Worm (Caenorhabditis elegans) whole organism, L2 larva: ENCODE data around the gene C39D10.5.

ENCODE experiments used
- C34F6.9 ChIP-seq: fragments of 150-350 bp; optimal IDR thresholded peaks from 2 replicates; lab custom pipeline; 2014; ENCODE audit warnings: missing biosample characterization, missing genetic modification characterization
- F13H6.1 ChIP-seq: sonication (generic microtip); optimal IDR thresholded peaks from 2 replicates; lab custom pipeline; 2016; ENCODE audit warnings: missing genetic modification characterization, missing compliant biosample characterization
- R02D3.7 ChIP-seq: fragments of 150-350 bp; optimal IDR thresholded peaks from 2 replicates; lab custom pipeline; 2014; ENCODE audit warnings: missing biosample characterization, missing genetic modification characterization
- Y55F3AM.14 ChIP-seq: fragments of 200-800 bp; sonication (Bioruptor generic); optimal IDR thresholded peaks from 2 replicates; lab custom pipeline; 2018; ENCODE audit warnings: mild to moderate bottlenecking, missing genetic modification characterization, missing compliant biosample characterization
- ZK546.5 ChIP-seq: sonication (generic microtip); optimal IDR thresholded peaks from 2 replicates; lab custom pipeline; 2017; ENCODE audit warnings: missing biosample characterization, missing genetic modification characterization
- ama-1 ChIP-seq: fragments of 150-350 bp; optimal IDR thresholded peaks from 2 replicates; lab custom pipeline; 2018; ENCODE audit warnings: inconsistent platforms
- blmp-1 ChIP-seq: sonication (generic microtip); optimal IDR thresholded peaks from 2 replicates; lab custom pipeline; 2017; ENCODE audit warnings: missing genetic modification characterization, mild to moderate bottlenecking, missing compliant biosample characterization, antibody characterized with exemption, moderate library complexity; ENCODE audit not compliant: insufficient read depth
- ceh-16 ChIP-seq: fragments of 150-350 bp; optimal IDR thresholded peaks from 2 replicates; lab custom pipeline; 2014; ENCODE audit warnings: missing biosample characterization, missing genetic modification characterization
- ceh-82 ChIP-seq: fragments of 150-350 bp; optimal IDR thresholded peaks from 2 replicates; lab custom pipeline; 2014; ENCODE audit warnings: missing biosample characterization, missing genetic modification characterization
- dmd-4 ChIP-seq: sonication (generic microtip); optimal IDR thresholded peaks from 2 replicates; lab custom pipeline; 2017; ENCODE audit warnings: missing biosample characterization, missing genetic modification characterization
- egl-27 ChIP-seq: sonication (generic microtip); optimal IDR thresholded peaks from 3 replicates; lab custom pipeline; 2017; ENCODE audit warnings: missing biosample characterization, missing genetic modification reagents, missing genetic modification characterization
- elt-3 ChIP-seq: sonication (generic microtip); optimal IDR thresholded peaks from 2 replicates; lab custom pipeline; 2017; ENCODE audit warnings: missing biosample characterization, missing genetic modification characterization
- fos-1 ChIP-seq: fragments of 150-350 bp; optimal IDR thresholded peaks from 2 replicates; lab custom pipeline; 2014; ENCODE audit warnings: missing biosample characterization, missing genetic modification characterization
- lin-11 ChIP-seq: fragments of 150-350 bp; sonication (generic microtip); optimal IDR thresholded peaks from 2 replicates; lab custom pipeline; 2014; ENCODE audit warnings: missing biosample characterization, missing genetic modification characterization, inconsistent platforms, mixed read lengths
- lin-39 ChIP-seq: fragments of 150-350 bp; optimal IDR thresholded peaks from 2 replicates; lab custom pipeline; 2014; ENCODE audit warnings: missing biosample characterization, missing genetic modification reagents, missing genetic modification characterization
- mab-5 ChIP-seq: fragments of 150-350 bp; optimal IDR thresholded peaks from 2 replicates; lab custom pipeline; 2014; ENCODE audit warnings: missing biosample characterization, missing genetic modification characterization
- mbf-1 ChIP-seq: sonication (generic microtip); optimal IDR thresholded peaks from 2 replicates; lab custom pipeline; 2017; ENCODE audit warnings: missing biosample characterization, missing genetic modification characterization
- mdl-1 ChIP-seq, 2 experiments: fragments of 150-350 bp in 1 of 2; sonication (generic microtip) in 1 of 2; optimal IDR thresholded peaks; 2 replicates each; lab custom pipeline; 2017; ENCODE audit warnings: missing biosample characterization in 2 of 2, missing genetic modification characterization in 2 of 2
- nhr-12 ChIP-seq: fragments of 150-350 bp; optimal IDR thresholded peaks from 2 replicates; lab custom pipeline; 2014; ENCODE audit warnings: missing biosample characterization, missing genetic modification characterization
- nhr-129 ChIP-seq: fragments of 150-350 bp; optimal IDR thresholded peaks from 2 replicates; lab custom pipeline; 2014; ENCODE audit warnings: missing biosample characterization, missing genetic modification characterization
- nhr-237 ChIP-seq: fragments of 150-350 bp; optimal IDR thresholded peaks from 2 replicates; lab custom pipeline; 2014; ENCODE audit warnings: missing biosample characterization, missing genetic modification characterization
- nhr-25 ChIP-seq: fragments of 150-350 bp; sonication (generic microtip); optimal IDR thresholded peaks from 3 replicates; lab custom pipeline; 2014; ENCODE audit warnings: missing biosample characterization, missing genetic modification characterization
- nhr-77 ChIP-seq: fragments of 150-350 bp; optimal IDR thresholded peaks from 2 replicates; lab custom pipeline; 2014; ENCODE audit warnings: missing biosample characterization, missing genetic modification characterization
- sem-4 ChIP-seq: fragments of 150-350 bp; optimal IDR thresholded peaks from 2 replicates; lab custom pipeline; 2014; ENCODE audit warnings: missing biosample characterization, missing genetic modification reagents, missing genetic modification characterization
- skn-1 ChIP-seq: sonication (generic microtip); optimal IDR thresholded peaks from 2 replicates; lab custom pipeline; 2017; ENCODE audit warnings: missing biosample characterization, missing genetic modification characterization
- sma-9 ChIP-seq, 2 experiments: fragments of 150-350 bp in 1 of 2; sonication (generic microtip) in 1 of 2; optimal IDR thresholded peaks; 2 replicates each; lab custom pipeline; 2014 to 2016; ENCODE audit warnings: missing genetic modification characterization in 2 of 2, mild to moderate bottlenecking in 1 of 2, missing biosample characterization in 1 of 2, missing compliant biosample characterization in 1 of 2, missing genetic modification reagents in 1 of 2, moderate library complexity in 1 of 2
- unc-39 ChIP-seq: fragments of 150-350 bp; optimal IDR thresholded peaks from 2 replicates; lab custom pipeline; 2014; ENCODE audit warnings: missing biosample characterization, missing genetic modification characterization
- unc-55 ChIP-seq: fragments of 150-350 bp; sonication (generic microtip); optimal IDR thresholded peaks from 3 replicates; lab custom pipeline; 2014; ENCODE audit warnings: missing biosample characterization, missing genetic modification reagents, missing genetic modification characterization
- unc-62 ChIP-seq: fragments of 150-350 bp; optimal IDR thresholded peaks from 2 replicates; lab custom pipeline; 2014; ENCODE audit warnings: missing biosample characterization, missing genetic modification reagents, missing genetic modification characterization
- ztf-1 ChIP-seq: fragments of 200-800 bp; sonication (Bioruptor generic); conservative IDR thresholded peaks from 2 replicates; pipeline ENCODE4 v1.3.6; 2022; ENCODE audit warnings: missing genetic modification characterization, missing compliant biosample characterization
- ztf-11 ChIP-seq: sonication (generic microtip); optimal IDR thresholded peaks from 2 replicates; lab custom pipeline; 2017; ENCODE audit warnings: missing biosample characterization, missing genetic modification characterization
- ztf-4 ChIP-seq: fragments of 150-350 bp; optimal IDR thresholded peaks from 2 replicates; lab custom pipeline; 2014; ENCODE audit warnings: missing biosample characterization, missing genetic modification characterization

The C39D10.5 gene

DNA sequence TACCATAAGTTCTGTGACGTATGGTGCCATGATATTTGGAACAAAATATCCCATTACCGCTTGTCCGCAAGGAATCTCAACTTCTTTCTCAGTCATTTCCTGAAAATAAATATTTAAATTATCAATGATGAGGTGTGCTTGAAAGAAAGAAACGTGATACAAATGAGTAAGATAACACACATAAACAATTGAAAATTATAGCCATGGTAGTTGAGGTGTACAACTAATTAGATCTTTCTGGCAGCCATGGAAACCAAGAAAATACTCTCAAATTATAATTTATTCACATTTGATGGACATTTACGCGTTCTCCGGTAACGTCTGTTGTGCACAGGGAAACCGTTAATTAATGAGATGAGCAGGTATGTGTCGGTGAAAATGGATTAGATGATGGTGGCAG, at the start of gene C39D10.5:
TSS of gene C39D10.5 (minus strand) at position 101 of the 400 bp plus-strand sequence.
- TF ChIP-seq ama-1 (lab: Kevin White, UChicago) (no peak), lin-39 (tag; lab: Kevin White, UChicago) (no peak)
- TF ChIP-seq, all 48 proteins: peak for 0

DNA sequence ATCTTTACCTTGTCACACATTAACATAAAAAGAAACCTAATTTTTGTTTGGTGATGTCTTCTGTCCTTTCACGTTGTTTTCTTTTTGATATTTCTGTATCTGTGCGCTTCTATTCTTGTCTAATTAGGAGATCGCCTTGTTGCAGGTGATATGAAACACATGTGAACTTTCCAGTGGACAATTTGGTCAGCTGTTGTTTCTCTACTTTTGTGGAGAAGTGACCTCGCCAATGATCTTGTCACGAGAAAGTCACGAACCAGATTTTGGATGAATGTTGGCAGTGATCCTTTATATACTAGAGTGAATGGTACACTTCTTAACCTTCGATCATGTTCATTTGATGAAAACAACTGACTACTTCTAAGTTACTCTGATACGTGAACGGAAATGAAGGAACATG, 40.3 kb upstream of the C39D10.5 start:
- TF ChIP-seq nhr-129 (tag; lab: Kevin White, UChicago): peak; percentile 45
- no peak for TF ChIP-seq C34F6.9
- TF ChIP-seq, all 48 proteins: peak for 1

DNA sequence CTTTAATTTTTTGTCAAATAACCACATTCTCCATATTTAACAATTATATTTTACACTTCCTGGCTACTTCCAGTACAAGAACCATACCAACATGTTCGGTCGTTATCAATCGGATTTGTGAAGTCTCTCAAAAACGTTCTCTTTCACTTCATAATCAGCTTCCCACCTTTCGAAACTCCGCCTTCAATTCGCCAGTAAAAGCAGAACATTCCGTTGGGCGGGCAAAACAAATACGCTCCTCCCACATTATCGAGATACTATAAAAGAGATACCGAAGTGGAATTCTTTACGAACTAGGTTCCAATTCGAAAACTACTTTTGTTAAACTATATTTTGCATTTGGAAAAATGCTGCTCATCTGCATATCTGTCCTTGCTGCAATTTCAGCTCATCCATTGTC, 38.3 kb upstream of the C39D10.5 start, which contains the start of gene zig-3:
TSS of gene zig-3 (plus strand) at position 301 of the 400 bp plus-strand sequence.
- no peak for TF ChIP-seq blmp-1 (tag; lab: Kevin White, UChicago)
- TF ChIP-seq ama-1 (lab: Kevin White, UChicago): no peak
- TF ChIP-seq skn-1 (tag; lab: Kevin White, UChicago): no peak
- no peak for TF ChIP-seq ceh-16 (tag; lab: Kevin White, UChicago)
- no peak for TF ChIP-seq dmd-4 (tag; lab: Kevin White, UChicago)
- TF ChIP-seq nhr-237 (tag; lab: Kevin White, UChicago): no peak
- TF ChIP-seq nhr-77 (tag; lab: Kevin White, UChicago): no peak
- TF ChIP-seq unc-62 (GFP tag; lab: Kevin White, UChicago): no peak
- TF ChIP-seq elt-3 (tag; lab: Kevin White, UChicago): no peak
- TF ChIP-seq mdl-1 (tag; optimal IDR thresholded peaks at IDR 0.05; lab: Kevin White, UChicago): no peak
- no peak for TF ChIP-seq Y55F3AM.14 (GFP tag; lab: Kevin White, UChicago)
- TF ChIP-seq sma-9 (GFP tag; optimal IDR thresholded peaks at IDR 0.05; lab: Kevin White, UChicago): no peak
- TF ChIP-seq sma-9 (tag; optimal IDR thresholded peaks at IDR 0.05; lab: Kevin White, UChicago): no peak
- TF ChIP-seq mab-5: no peak
- no peak for TF ChIP-seq ztf-1 (GFP tag; lab: Robert Waterston, UW)

ce11 chrX:7925134-7925533, 32.9 kb upstream of the C39D10.5 start, which contains the start of gene zig-4:
Gene zig-4, plus strand, starts transcription at chrX:7925434.
- no peak for TF ChIP-seq mbf-1 (tag; lab: Kevin White, UChicago)
- no peak for TF ChIP-seq ztf-11 (tag; lab: Kevin White, UChicago)
- TF ChIP-seq nhr-129 (tag; lab: Kevin White, UChicago): no peak
- no peak for TF ChIP-seq ZK546.5 (tag; lab: Kevin White, UChicago)
- TF ChIP-seq egl-27 (tag; lab: Kevin White, UChicago): no peak
- TF ChIP-seq lin-11: no peak
- TF ChIP-seq ceh-16 (tag; lab: Kevin White, UChicago): no peak
- no peak for TF ChIP-seq sem-4 (tag; lab: Kevin White, UChicago)

ce11 chrX:7921130-7921529, 28.9 kb upstream of the C39D10.5 start:
- TF ChIP-seq sem-4 (tag; lab: Kevin White, UChicago) (no peak), mdl-1 (tag; optimal IDR thresholded peaks at IDR 0.05; lab: Kevin White, UChicago) (no peak), F13H6.1 (no peak), unc-55 (GFP tag; lab: Kevin White, UChicago) (no peak), unc-39 (no peak), ztf-4 (tag; lab: Kevin White, UChicago) (no peak), nhr-25 (tag; lab: Kevin White, UChicago) (no peak), R02D3.7 (tag; lab: Kevin White, UChicago) (no peak), dmd-4 (tag; lab: Kevin White, UChicago) (no peak), nhr-237 (tag; lab: Kevin White, UChicago) (no peak), ceh-82 (no peak), nhr-12 (tag; lab: Kevin White, UChicago) (no peak), unc-62 (GFP tag; lab: Kevin White, UChicago) (no peak)
- TF ChIP-seq, all 48 proteins: peak for 0

DNA sequence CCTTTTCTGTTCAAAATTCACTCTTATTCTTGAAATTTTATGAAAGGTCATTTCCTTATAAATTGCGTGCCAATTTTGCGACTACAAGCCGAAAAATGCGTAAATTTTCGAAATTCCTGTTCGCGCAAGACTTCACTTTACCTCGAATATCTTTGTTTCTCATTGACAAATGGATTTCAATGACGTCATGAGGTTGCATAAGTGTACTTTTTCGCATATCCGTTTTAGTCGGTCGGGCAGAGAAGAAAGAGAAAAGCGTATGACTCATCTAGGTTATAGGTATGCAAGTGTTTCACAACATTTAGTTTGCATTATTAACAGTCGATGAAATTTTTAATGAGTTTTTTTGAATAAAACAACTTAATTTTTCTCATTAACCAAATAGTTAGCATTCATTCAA, 23.9 kb upstream of the C39D10.5 start:
- no peak for TF ChIP-seq R02D3.7 (tag; lab: Kevin White, UChicago)
- TF ChIP-seq C34F6.9: peak; percentile 24
- TF ChIP-seq fos-1 (tag; lab: Kevin White, UChicago): peak; percentile 38
- TF ChIP-seq, all 48 proteins: peak for 2
